Worm (Caenorhabditis elegans): ENCODE data around the gene clec-213.

DNA sequence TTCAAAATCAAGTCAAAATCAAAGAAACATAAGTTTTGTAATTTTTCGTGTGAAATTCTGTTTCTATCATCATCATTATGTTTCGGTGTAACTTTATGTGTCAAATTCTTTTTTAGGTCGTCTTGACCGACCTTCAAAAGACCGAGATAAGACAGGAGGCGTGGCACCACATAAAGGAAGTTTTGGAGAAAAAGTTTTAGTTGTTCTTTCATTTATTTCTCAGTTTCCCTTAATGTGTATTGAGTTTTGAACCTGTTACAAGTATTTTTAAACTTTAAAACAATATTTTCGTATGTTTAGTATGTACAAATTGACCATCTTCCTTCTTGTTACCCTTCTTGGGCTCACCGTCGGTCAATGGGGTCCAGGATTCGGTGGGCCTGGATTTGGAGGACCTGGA lies 19.7 kb downstream of the clec-213 start, which contains the start of gene grsp-4:
- TF ChIP-seq flt-1 (GFP tag; IDR thresholded peaks at IDR 0.05) (no peak), T22C8.4 (GFP tag; IDR thresholded peaks at IDR 0.05) (no peak), klf-2 (GFP tag; conservative IDR thresholded peaks at IDR 0.05) (no peak), tab-1 (GFP tag; IDR thresholded peaks at IDR 0.05) (no peak), ref-1 (GFP tag; conservative IDR thresholded peaks at IDR 0.05) (no peak), ztf-23 (GFP tag; IDR thresholded peaks at IDR 0.05) (no peak), med-1 (GFP tag; optimal IDR thresholded peaks at IDR 0.05; ENCODE audit: insufficient read depth) (no peak), ztf-29 (GFP tag; IDR thresholded peaks at IDR 0.05) (no peak)

All from whole organism, midembryonic.